Fruit fly (Drosophila melanogaster) whole organism, prepupa: Measurements from ENCODE around the gene sofe.

Experiments used
- Smox ChIP-seq: fragments of 200-800 bp; sonication (Bioruptor generic); optimal IDR thresholded peaks from 3 replicates; lab custom pipeline; 2016; ENCODE audit warnings: missing biosample characterization, missing genetic modification characterization
- Sox14 ChIP-seq: fragments of 200-800 bp; sonication (Bioruptor generic); optimal IDR thresholded peaks from 3 replicates; lab custom pipeline; 2016; ENCODE audit warnings: missing biosample characterization, missing genetic modification characterization
- topi ChIP-seq: fragments of 200-800 bp; sonication (Bioruptor generic); optimal IDR thresholded peaks from 3 replicates; lab custom pipeline; 2016; ENCODE audit warnings: missing biosample characterization, missing genetic modification characterization

- TF ChIP-seq topi (no peak), Smox (no peak), Sox14 (no peak)
Observed at dm6 chrX:10808684-10809083, 48.5 kb downstream of the sofe start.
